Worm (Caenorhabditis elegans) whole organism, L3 larva: ENCODE measurements around the gene srj-11.

Experiments used
- ZK546.5 ChIP-seq: sonication (generic microtip); optimal IDR thresholded peaks from 2 replicates; lab custom pipeline; 2017; ENCODE audit warnings: missing biosample characterization, missing genetic modification characterization
- aly-2 ChIP-seq: fragments of 150-350 bp; optimal IDR thresholded peaks from 2 replicates; lab custom pipeline; 2014; ENCODE audit warnings: missing biosample characterization, missing genetic modification characterization
- ama-1 ChIP-seq: fragments of 150-350 bp; optimal IDR thresholded peaks from 2 replicates; lab custom pipeline; 2018
- ceh-82 ChIP-seq: fragments of 150-350 bp; optimal IDR thresholded peaks from 2 replicates; lab custom pipeline; 2014; ENCODE audit warnings: missing biosample characterization, missing genetic modification characterization
- ceh-9 ChIP-seq: sonication (generic microtip); optimal IDR thresholded peaks from 2 replicates; lab custom pipeline; 2018; ENCODE audit warnings: missing biosample characterization, missing genetic modification characterization
- daf-12 ChIP-seq: fragments of 150-350 bp; optimal IDR thresholded peaks from 2 replicates; lab custom pipeline; 2014; ENCODE audit warnings: missing biosample characterization, missing genetic modification reagents, missing genetic modification characterization
- egl-5 ChIP-seq: fragments of 150-350 bp; optimal IDR thresholded peaks from 2 replicates; lab custom pipeline; 2017; ENCODE audit warnings: missing biosample characterization, missing genetic modification reagents, missing genetic modification characterization, inconsistent platforms
- fos-1 ChIP-seq: fragments of 150-350 bp; optimal IDR thresholded peaks from 2 replicates; lab custom pipeline; 2014; ENCODE audit warnings: missing biosample characterization, missing genetic modification characterization
- hmg-11 ChIP-seq: sonication (generic microtip); optimal IDR thresholded peaks from 2 replicates; lab custom pipeline; 2016; ENCODE audit warnings: missing genetic modification characterization, missing compliant biosample characterization
- lin-39 ChIP-seq: fragments of 150-350 bp; optimal IDR thresholded peaks from 2 replicates; lab custom pipeline; 2018; ENCODE audit warnings: missing biosample characterization, missing genetic modification reagents, missing genetic modification characterization
- lsy-12 ChIP-seq: sonication (generic microtip); optimal IDR thresholded peaks from 2 replicates; lab custom pipeline; 2016; ENCODE audit warnings: mild to moderate bottlenecking, missing genetic modification characterization, missing compliant biosample characterization
- mdl-1 ChIP-seq: fragments of 150-350 bp; optimal IDR thresholded peaks from 2 replicates; lab custom pipeline; 2014; ENCODE audit warnings: missing biosample characterization, missing genetic modification characterization
- mml-1 ChIP-seq: fragments of 150-350 bp; sonication (generic microtip); optimal IDR thresholded peaks from 3 replicates; lab custom pipeline; 2014; ENCODE audit warnings: missing biosample characterization, missing genetic modification characterization
- nfya-1 ChIP-seq: sonication (generic microtip); optimal IDR thresholded peaks from 2 replicates; lab custom pipeline; 2017; ENCODE audit warnings: missing genetic modification characterization, mild to moderate bottlenecking, missing compliant biosample characterization, antibody characterized with exemption, moderate library complexity; ENCODE audit not compliant: insufficient read depth
- nhr-11 ChIP-seq: fragments of 150-350 bp; optimal IDR thresholded peaks from 2 replicates; lab custom pipeline; 2014; ENCODE audit warnings: missing biosample characterization, missing genetic modification characterization
- nhr-12 ChIP-seq: fragments of 150-350 bp; optimal IDR thresholded peaks from 2 replicates; lab custom pipeline; 2014; ENCODE audit warnings: missing biosample characterization, missing genetic modification characterization
- nhr-23 ChIP-seq: fragments of 150-350 bp; optimal IDR thresholded peaks from 2 replicates; lab custom pipeline; 2014; ENCODE audit warnings: missing biosample characterization, missing genetic modification reagents, missing genetic modification characterization
- nhr-237 ChIP-seq: fragments of 150-350 bp; optimal IDR thresholded peaks from 2 replicates; lab custom pipeline; 2014; ENCODE audit warnings: missing biosample characterization, missing genetic modification characterization
- nhr-25 ChIP-seq: sonication (generic microtip); optimal IDR thresholded peaks from 2 replicates; lab custom pipeline; 2017; ENCODE audit warnings: missing biosample characterization, missing genetic modification characterization
- nhr-28 ChIP-seq: fragments of 150-350 bp; optimal IDR thresholded peaks from 2 replicates; lab custom pipeline; 2014; ENCODE audit warnings: missing biosample characterization, missing genetic modification characterization
- nhr-43 ChIP-seq: sonication (generic microtip); optimal IDR thresholded peaks from 2 replicates; lab custom pipeline; 2016; ENCODE audit warnings: mild to moderate bottlenecking, missing genetic modification characterization, missing compliant biosample characterization; ENCODE audit not compliant: poor library complexity, severe bottlenecking
- nhr-67 ChIP-seq: fragments of 150-350 bp; optimal IDR thresholded peaks from 2 replicates; lab custom pipeline; 2014; ENCODE audit warnings: missing biosample characterization, missing genetic modification characterization
- nhr-76 ChIP-seq: fragments of 150-350 bp; sonication (generic microtip); optimal IDR thresholded peaks from 5 replicates; lab custom pipeline; 2014; ENCODE audit warnings: missing biosample characterization, missing genetic modification characterization
- nhr-77 ChIP-seq: fragments of 150-350 bp; optimal IDR thresholded peaks from 2 replicates; lab custom pipeline; 2014; ENCODE audit warnings: missing biosample characterization, missing genetic modification characterization
- pqm-1 ChIP-seq: fragments of 150-350 bp; optimal IDR thresholded peaks from 2 replicates; lab custom pipeline; 2017; ENCODE audit warnings: missing biosample characterization, missing genetic modification characterization, inconsistent platforms
- sea-2 ChIP-seq: fragments of 150-350 bp; sonication (generic microtip); optimal IDR thresholded peaks from 4 replicates; lab custom pipeline; 2014; ENCODE audit warnings: missing biosample characterization, missing genetic modification reagents, missing genetic modification characterization
- skn-1 ChIP-seq: fragments of 150-350 bp; optimal IDR thresholded peaks from 2 replicates; lab custom pipeline; 2014; ENCODE audit warnings: missing biosample characterization, missing genetic modification characterization
- snpc-4 ChIP-seq: fragments of 150-350 bp; optimal IDR thresholded peaks from 2 replicates; lab custom pipeline; 2014; ENCODE audit warnings: missing biosample characterization, missing genetic modification characterization
- tbx-2 ChIP-seq: sonication (generic microtip); optimal IDR thresholded peaks from 2 replicates; lab custom pipeline; 2016; ENCODE audit warnings: mild to moderate bottlenecking, missing genetic modification characterization, missing compliant biosample characterization
- unc-39 ChIP-seq: sonication (generic microtip); optimal IDR thresholded peaks from 4 replicates; lab custom pipeline; 2017; ENCODE audit warnings: missing biosample characterization, missing genetic modification characterization
- unc-62 ChIP-seq: fragments of 150-350 bp; sonication (generic microtip); optimal IDR thresholded peaks from 4 replicates; lab custom pipeline; 2014; ENCODE audit warnings: missing biosample characterization, missing genetic modification reagents, missing genetic modification characterization
- zag-1 ChIP-seq: fragments of 150-350 bp; optimal IDR thresholded peaks from 2 replicates; lab custom pipeline; 2014; ENCODE audit warnings: missing biosample characterization, missing genetic modification characterization
- ztf-11 ChIP-seq: fragments of 150-350 bp; optimal IDR thresholded peaks from 2 replicates; lab custom pipeline; 2014; ENCODE audit warnings: missing biosample characterization, missing genetic modification characterization
- ztf-4 ChIP-seq: fragments of 150-350 bp; optimal IDR thresholded peaks from 2 replicates; lab custom pipeline; 2014; ENCODE audit warnings: missing biosample characterization, missing genetic modification characterization

The srj-11 gene

DNA sequence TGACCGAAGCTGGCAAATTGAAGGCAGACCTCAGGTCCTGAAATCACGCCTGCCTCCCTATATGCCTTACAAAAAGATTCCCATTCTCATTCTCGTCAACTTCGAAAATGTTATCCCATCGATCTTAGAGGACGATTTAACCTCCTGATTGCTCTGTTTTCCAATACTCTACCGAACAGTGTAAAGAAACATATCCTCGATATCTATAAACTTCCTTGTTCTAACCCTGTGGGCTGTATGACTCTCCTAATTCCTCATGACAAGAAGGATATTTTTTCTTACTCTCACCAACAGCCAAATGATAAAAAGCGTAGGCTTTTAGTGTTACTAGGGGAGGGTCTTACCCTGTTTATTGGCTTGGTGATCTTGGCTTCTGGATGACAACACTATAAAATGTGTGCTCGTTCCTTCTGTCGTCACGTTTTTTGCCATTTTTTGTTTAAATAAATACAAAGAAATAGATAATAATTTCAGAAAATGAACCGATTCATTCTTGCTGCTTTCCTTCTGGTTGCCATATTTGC, 32.4 kb downstream of the srj-11 start, which contains the start of gene T28A11.4:
Gene T28A11.4 (plus strand): TSS at position 474 of the 524 bp plus-strand sequence.
- TF ChIP-seq nhr-237 (tag; lab: Kevin White, UChicago) (no peak), unc-39 (tag; lab: Kevin White, UChicago) (no peak), mml-1 (tag; lab: Kevin White, UChicago) (no peak), nhr-67 (tag; lab: Kevin White, UChicago) (no peak), snpc-4 (tag; lab: Kevin White, UChicago) (no peak), zag-1 (no peak), skn-1 (tag; lab: Kevin White, UChicago) (no peak), ztf-11 (tag; lab: Kevin White, UChicago) (no peak), nhr-77 (no peak)
- TF ChIP-seq, all 47 proteins: peak for 0

ce11 chrV:3275033-3275432, 33.8 kb downstream of the srj-11 start, which contains the start of gene T28A11.3:
Gene T28A11.3 (plus strand): TSS chrV:3275333.
- no peak for TF ChIP-seq sea-2 (GFP tag; lab: Kevin White, UChicago)
- no peak for TF ChIP-seq mdl-1 (tag; lab: Kevin White, UChicago)
- TF ChIP-seq nhr-76 (tag; lab: Kevin White, UChicago): no peak
- TF ChIP-seq snpc-4 (tag; lab: Kevin White, UChicago): no peak
- TF ChIP-seq ceh-82 (tag; lab: Kevin White, UChicago): no peak
- TF ChIP-seq nhr-28 (tag; lab: Kevin White, UChicago): no peak
- TF ChIP-seq nhr-43 (tag; lab: Kevin White, UChicago): no peak
- no peak for TF ChIP-seq nhr-77
- TF ChIP-seq ZK546.5 (tag; lab: Kevin White, UChicago): no peak
- TF ChIP-seq pqm-1 (tag; lab: Kevin White, UChicago): no peak
- TF ChIP-seq ceh-9: no peak
- TF ChIP-seq nhr-12 (tag; lab: Kevin White, UChicago): no peak
- no peak for TF ChIP-seq ztf-11 (tag; lab: Kevin White, UChicago)
- TF ChIP-seq aly-2 (tag; lab: Kevin White, UChicago): no peak
- TF ChIP-seq lsy-12 (tag; lab: Kevin White, UChicago): no peak
- no peak for TF ChIP-seq fos-1 (tag; lab: Kevin White, UChicago)

- TF ChIP-seq egl-5 (tag; lab: Kevin White, UChicago) (peak; percentile 26), lin-39 (tag; lab: Kevin White, UChicago) (peak; percentile 32), nhr-23 (no peak), ztf-4 (tag; lab: Kevin White, UChicago) (no peak)
These were observed 35.0 kb downstream of the srj-11 start for ce11 chrV:3276184-3276583.

- TF ChIP-seq ama-1 (lab: Kevin White, UChicago) (no peak), hmg-11 (peak; percentile 29)
- TF ChIP-seq, all 47 proteins: peak for 1
These were observed 36.9 kb downstream of the srj-11 start, which contains the start of gene fbxa-64 for ce11 chrV:3278101-3278639. Gene fbxa-64 (minus strand): TSS chrV:3278151.

- TF ChIP-seq skn-1 (tag; lab: Kevin White, UChicago) (no peak), egl-5 (tag; lab: Kevin White, UChicago) (peak; percentile 26)
These were observed 37.9 kb downstream of the srj-11 start for ce11 chrV:3279138-3279537.

DNA sequence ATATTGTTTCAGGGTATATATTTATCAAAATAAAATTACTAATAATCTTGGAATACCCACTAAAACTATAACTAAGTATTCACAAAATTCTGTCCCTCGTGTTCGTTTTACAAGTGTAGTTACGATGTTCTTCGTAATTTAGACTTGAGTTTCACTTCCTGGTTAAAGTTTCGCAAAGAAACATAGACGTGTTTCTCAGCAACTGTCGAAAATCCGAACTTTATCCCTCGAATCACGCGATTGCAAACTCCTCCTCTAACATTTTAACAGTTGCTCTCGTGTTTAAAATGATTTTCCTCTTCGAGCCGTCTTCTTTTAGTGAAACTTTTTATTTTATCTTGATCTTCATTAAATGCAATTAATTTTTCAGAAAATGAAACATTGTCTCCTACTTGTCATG, 38.8 kb downstream of the srj-11 start, which contains the start of gene T28A11.2:
Gene T28A11.2 (plus strand): TSS at position 371 of the 400 bp plus-strand sequence.
- TF ChIP-seq nhr-67 (tag; lab: Kevin White, UChicago) (no peak), nhr-25 (tag; lab: Kevin White, UChicago) (no peak), unc-39 (tag; lab: Kevin White, UChicago) (no peak), ZK546.5 (tag; lab: Kevin White, UChicago) (no peak), nfya-1 (tag; lab: Kevin White, UChicago) (no peak), tbx-2 (no peak), egl-5 (tag; lab: Kevin White, UChicago) (no peak), nhr-11 (tag; lab: Kevin White, UChicago) (no peak), sea-2 (GFP tag; lab: Kevin White, UChicago) (no peak), unc-62 (GFP tag; lab: Kevin White, UChicago) (no peak), nhr-28 (tag; lab: Kevin White, UChicago) (no peak), nhr-76 (tag; lab: Kevin White, UChicago) (no peak), daf-12 (no peak)
